Worm (Caenorhabditis elegans): ENCODE measurements around the gene Y59H11AM.4.

DNA sequence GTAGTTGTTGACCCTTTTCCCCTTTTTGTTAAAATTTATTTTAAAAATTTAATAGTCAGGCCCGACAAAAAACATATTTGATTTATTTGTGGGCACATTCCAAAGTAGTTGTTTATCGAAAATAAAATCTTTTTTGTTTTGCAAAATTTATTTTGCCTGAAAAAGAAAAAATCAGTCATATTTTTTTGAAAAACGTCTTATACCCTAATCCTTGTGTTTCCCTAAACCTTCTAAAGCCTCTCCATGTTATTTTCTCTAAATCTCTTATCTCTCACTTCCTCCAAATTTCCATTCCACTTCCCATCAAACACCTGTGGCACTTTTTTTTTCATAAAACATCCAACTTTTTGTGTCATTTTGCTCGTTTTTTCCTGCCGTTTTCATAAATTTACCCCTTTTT lies 38.1 kb upstream of the Y59H11AM.4 start:
- TF ChIP-seq snpc-4 (tag; optimal IDR thresholded peaks at IDR 0.05) (no peak), daf-8 (GFP tag; IDR thresholded peaks at IDR 0.05) (no peak), dve-1 (tag; optimal IDR thresholded peaks at IDR 0.05; ENCODE audit: insufficient read depth) (no peak), R02D3.7 (tag; optimal IDR thresholded peaks at IDR 0.05) (no peak), lir-3 (tag; optimal IDR thresholded peaks at IDR 0.05) (no peak), ztf-11 (tag; optimal IDR thresholded peaks at IDR 0.05) (no peak), hif-1 (tag; optimal IDR thresholded peaks at IDR 0.05) (no peak), nhr-76 (tag; optimal IDR thresholded peaks at IDR 0.05) (no peak)
